Worm (Caenorhabditis elegans): Measurements from ENCODE around the gene Y42H9B.3.
A peak's percentile ranks its signal among the peaks of the same experiment; 100 is the strongest.

Gene Y42H9B.3

ce11 chrIV:8022035-8022673 lies 9.9 kb upstream of the Y42H9B.3 start, which contains the start of gene C26B2.2:
C26B2.2 (minus strand) TSS chrIV:8022122.
- TF ChIP-seq med-1 (GFP tag; optimal IDR thresholded peaks at IDR 0.05; ENCODE audit: insufficient read depth) (no peak), ref-1 (GFP tag; conservative IDR thresholded peaks at IDR 0.05) (no peak), cog-1 (tag; optimal IDR thresholded peaks at IDR 0.05) (no peak), ztf-29 (GFP tag; IDR thresholded peaks at IDR 0.05) (no peak), tab-1 (GFP tag; IDR thresholded peaks at IDR 0.05) (no peak), klf-2 (GFP tag; conservative IDR thresholded peaks at IDR 0.05) (no peak), flt-1 (GFP tag; IDR thresholded peaks at IDR 0.05) (no peak), T22C8.4 (GFP tag; IDR thresholded peaks at IDR 0.05) (no peak), ztf-23 (GFP tag; IDR thresholded peaks at IDR 0.05) (no peak)

DNA sequence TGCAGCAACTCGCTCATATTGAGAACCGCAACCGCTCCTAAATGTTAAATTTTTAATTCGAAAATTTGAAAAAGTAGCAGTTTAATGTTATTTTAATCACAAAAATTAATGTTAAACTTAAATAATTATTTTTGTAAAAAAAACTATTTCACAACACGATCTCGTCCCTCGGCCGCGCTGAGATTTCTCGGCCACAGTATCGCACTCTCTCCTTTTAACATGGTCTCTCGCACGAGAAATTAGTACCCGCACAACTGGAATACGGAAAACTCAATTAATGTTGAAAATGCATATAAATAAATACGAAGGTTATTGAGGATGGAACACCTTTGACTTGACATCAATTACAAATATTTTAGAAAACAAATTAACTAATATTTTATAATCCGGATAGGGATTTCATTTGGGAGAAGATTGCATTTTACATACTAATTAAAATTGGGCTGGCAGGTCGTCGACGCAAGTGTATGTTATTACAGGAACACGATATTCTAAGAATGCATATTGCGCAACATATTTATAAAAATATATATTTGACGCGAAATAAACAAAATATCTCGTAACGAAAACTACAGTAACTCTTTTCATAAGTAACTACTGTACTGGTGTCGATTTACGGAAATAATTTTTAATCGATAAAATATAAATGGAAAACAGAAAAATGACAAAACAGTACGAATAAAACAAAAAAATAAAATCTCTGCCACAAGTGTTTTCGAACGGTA lies 7.7 kb upstream of the Y42H9B.3 start, which contains the start of gene dnc-4:
Gene dnc-4, minus strand, starts transcription at position 37 of the 725 bp plus-strand sequence.
- TF ChIP-seq T22C8.4 (GFP tag; IDR thresholded peaks at IDR 0.05) (no peak), ref-1 (GFP tag; conservative IDR thresholded peaks at IDR 0.05) (no peak), ztf-23 (GFP tag; IDR thresholded peaks at IDR 0.05) (0 out of 2 replicates have a peak, but pooled peaks have one; percentile 24), med-1 (GFP tag; optimal IDR thresholded peaks at IDR 0.05; ENCODE audit: insufficient read depth) (no peak)

- TF ChIP-seq tab-1 (GFP tag; IDR thresholded peaks at IDR 0.05) (no peak), ref-1 (GFP tag; conservative IDR thresholded peaks at IDR 0.05) (no peak), med-1 (GFP tag; optimal IDR thresholded peaks at IDR 0.05; ENCODE audit: insufficient read depth) (no peak), klf-2 (GFP tag; conservative IDR thresholded peaks at IDR 0.05) (no peak), ztf-23 (GFP tag; IDR thresholded peaks at IDR 0.05) (no peak), ztf-29 (GFP tag; IDR thresholded peaks at IDR 0.05) (no peak), flt-1 (GFP tag; IDR thresholded peaks at IDR 0.05) (no peak), T22C8.4 (GFP tag; IDR thresholded peaks at IDR 0.05) (no peak), cog-1 (tag; optimal IDR thresholded peaks at IDR 0.05) (no peak)
Observed at ce11 chrIV:8016694-8017093, 4.5 kb upstream of the Y42H9B.3 start, which contains the start of gene elpc-4. elpc-4 (plus strand) TSS chrIV:8016994.

ce11 chrIV:8015726-8016312 lies 3.6 kb upstream of the Y42H9B.3 start, which contains the start of gene C26B2.7:
C26B2.7 (plus strand) TSS chrIV:8016274.
- 0 out of 2 replicates have a peak, but pooled peaks have one; percentile 40 for TF ChIP-seq ref-1 (GFP tag; conservative IDR thresholded peaks at IDR 0.05)
- peak; percentile 80 for TF ChIP-seq klf-2 (GFP tag; conservative IDR thresholded peaks at IDR 0.05)
- peak; percentile 48; the same call in 1 of the 2 replicates for TF ChIP-seq tab-1 (GFP tag; IDR thresholded peaks at IDR 0.05)
- peak; percentile 57; the same call in 1 of the 2 replicates for TF ChIP-seq ztf-29 (GFP tag; IDR thresholded peaks at IDR 0.05)
- TF ChIP-seq flt-1 (GFP tag; IDR thresholded peaks at IDR 0.05): peak; percentile 82
- TF ChIP-seq ztf-23 (GFP tag; IDR thresholded peaks at IDR 0.05): peak; percentile 73
- peak; percentile 12 for TF ChIP-seq cog-1 (tag; optimal IDR thresholded peaks at IDR 0.05)

DNA sequence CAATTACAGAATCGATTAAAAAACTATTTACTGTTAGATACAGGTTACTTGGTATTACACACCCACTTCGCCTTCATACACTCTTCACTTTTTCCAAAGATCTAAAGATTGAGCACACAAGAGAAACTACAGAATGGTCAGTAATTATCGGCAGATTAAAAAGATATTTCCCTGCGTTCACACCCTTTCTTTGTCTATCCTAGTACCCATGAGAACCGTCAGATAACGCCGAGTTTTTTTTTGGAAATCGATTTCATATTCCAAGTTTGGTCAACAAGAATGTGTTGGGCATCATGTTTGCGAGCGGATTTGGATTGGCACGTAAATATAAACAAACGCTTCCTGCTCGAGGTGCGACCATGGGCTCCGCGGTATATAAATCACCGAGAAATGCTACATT lies 1.6 kb upstream of the Y42H9B.3 start, which contains the start of gene C26B2.8:
Gene C26B2.8, plus strand, starts transcription at position 301 of the 400 bp plus-strand sequence.
- TF ChIP-seq flt-1 (GFP tag; IDR thresholded peaks at IDR 0.05) (no peak), ztf-29 (GFP tag; IDR thresholded peaks at IDR 0.05) (no peak), ztf-23 (GFP tag; IDR thresholded peaks at IDR 0.05) (no peak), tab-1 (GFP tag; IDR thresholded peaks at IDR 0.05) (no peak), med-1 (GFP tag; optimal IDR thresholded peaks at IDR 0.05; ENCODE audit: insufficient read depth) (no peak), klf-2 (GFP tag; conservative IDR thresholded peaks at IDR 0.05) (no peak), T22C8.4 (GFP tag; IDR thresholded peaks at IDR 0.05) (no peak), cog-1 (tag; optimal IDR thresholded peaks at IDR 0.05) (no peak), ref-1 (GFP tag; conservative IDR thresholded peaks at IDR 0.05) (no peak)

- TF ChIP-seq T22C8.4 (GFP tag; IDR thresholded peaks at IDR 0.05) (no peak), ref-1 (GFP tag; conservative IDR thresholded peaks at IDR 0.05) (no peak), klf-2 (GFP tag; conservative IDR thresholded peaks at IDR 0.05) (no peak), med-1 (GFP tag; optimal IDR thresholded peaks at IDR 0.05; ENCODE audit: insufficient read depth) (no peak), tab-1 (GFP tag; IDR thresholded peaks at IDR 0.05) (no peak), ztf-29 (GFP tag; IDR thresholded peaks at IDR 0.05) (no peak), flt-1 (GFP tag; IDR thresholded peaks at IDR 0.05) (no peak)
Observed at ce11 chrIV:8010521-8010920, 1.7 kb downstream of the Y42H9B.3 start.

ce11 chrIV:8009374-8009773 lies 2.9 kb downstream of the Y42H9B.3 start:
- TF ChIP-seq klf-2 (GFP tag; conservative IDR thresholded peaks at IDR 0.05) (no peak), ztf-23 (GFP tag; IDR thresholded peaks at IDR 0.05) (no peak), ref-1 (GFP tag; conservative IDR thresholded peaks at IDR 0.05) (no peak), cog-1 (tag; optimal IDR thresholded peaks at IDR 0.05) (no peak), T22C8.4 (GFP tag; IDR thresholded peaks at IDR 0.05) (no peak), ztf-29 (GFP tag; IDR thresholded peaks at IDR 0.05) (no peak), med-1 (GFP tag; optimal IDR thresholded peaks at IDR 0.05; ENCODE audit: insufficient read depth) (no peak), flt-1 (GFP tag; IDR thresholded peaks at IDR 0.05) (no peak)

ce11 chrIV:8008137-8008536 lies 4.1 kb downstream of the Y42H9B.3 start:
- TF ChIP-seq flt-1 (GFP tag; IDR thresholded peaks at IDR 0.05) (peak; percentile 42; the same call in 1 of the 2 replicates), ztf-23 (GFP tag; IDR thresholded peaks at IDR 0.05) (no peak)

DNA sequence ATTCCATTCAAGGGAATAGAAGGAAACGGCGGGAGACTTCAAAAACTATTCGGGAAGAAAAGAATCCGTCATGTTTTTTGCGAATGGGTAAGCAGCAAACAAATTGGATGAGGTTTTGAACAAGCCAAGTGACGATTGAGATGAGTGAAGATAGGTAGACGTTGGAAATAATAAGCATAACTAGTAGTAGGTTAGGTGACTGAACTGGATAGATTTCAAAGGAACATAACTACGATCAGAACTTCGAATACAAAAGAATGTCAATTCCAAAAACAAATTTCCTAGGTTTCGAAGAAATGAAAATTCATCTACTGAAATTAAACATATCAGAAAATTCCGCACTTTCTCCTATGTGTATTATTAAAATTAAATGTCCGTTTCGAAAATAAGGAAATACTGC lies 4.7 kb downstream of the Y42H9B.3 start:
- TF ChIP-seq klf-2 (GFP tag; conservative IDR thresholded peaks at IDR 0.05): no peak
- TF ChIP-seq ref-1 (GFP tag; conservative IDR thresholded peaks at IDR 0.05): no peak
- no peak for TF ChIP-seq T22C8.4 (GFP tag; IDR thresholded peaks at IDR 0.05)
- TF ChIP-seq flt-1 (GFP tag; IDR thresholded peaks at IDR 0.05): no peak
- TF ChIP-seq med-1 (GFP tag; optimal IDR thresholded peaks at IDR 0.05; ENCODE audit: insufficient read depth): no peak
- TF ChIP-seq tab-1 (GFP tag; IDR thresholded peaks at IDR 0.05): no peak
- no peak for TF ChIP-seq ztf-29 (GFP tag; IDR thresholded peaks at IDR 0.05)
- no peak for TF ChIP-seq ztf-23 (GFP tag; IDR thresholded peaks at IDR 0.05)
- TF ChIP-seq cog-1 (tag; optimal IDR thresholded peaks at IDR 0.05): no peak
